Worm (Caenorhabditis elegans) whole organism, L4 larva: Measurements from ENCODE around the gene nasp-1.

Experiments used
- F10B5.3 ChIP-seq: sonication (generic microtip); optimal IDR thresholded peaks from 2 replicates; lab custom pipeline; 2016; ENCODE audit warnings: mild to moderate bottlenecking, missing genetic modification characterization, missing compliant biosample characterization
- F49E8.2 ChIP-seq: sonication (generic microtip); optimal IDR thresholded peaks from 2 replicates; lab custom pipeline; 2016; ENCODE audit warnings: missing compliant biosample characterization, mild to moderate bottlenecking, missing genetic modification characterization, borderline replicate concordance
- T26A8.4 ChIP-seq: fragments of 200-800 bp; sonication (Bioruptor generic); IDR thresholded peaks from 2 replicates; pipeline ENCODE4 v1.3.6; 2022; ENCODE audit warnings: missing genetic modification characterization, missing compliant biosample characterization
- Y105C5A.15 ChIP-seq: fragments of 200-800 bp; sonication (Bioruptor generic); IDR thresholded peaks from 2 replicates; pipeline ENCODE4 v1.3.6; 2022; ENCODE audit warnings: missing genetic modification characterization, missing compliant biosample characterization
- Y5F2A.4 ChIP-seq: fragments of 200-800 bp; sonication (Bioruptor generic); optimal IDR thresholded peaks from 2 replicates; lab custom pipeline; 2018; ENCODE audit warnings: mild to moderate bottlenecking, missing genetic modification characterization, missing compliant biosample characterization
- ZK337.2 ChIP-seq: fragments of 200-800 bp; sonication (Bioruptor generic); IDR thresholded peaks from 2 replicates; pipeline ENCODE4 v1.3.6; 2022; ENCODE audit warnings: missing genetic modification reagents, missing genetic modification characterization, missing compliant biosample characterization
- ZK546.5 ChIP-seq, 2 experiments: sonication (generic microtip); optimal IDR thresholded peaks; 2 replicates each; lab custom pipeline; 2017; ENCODE audit warnings: missing biosample characterization in 2 of 2, missing genetic modification characterization in 2 of 2
- aha-1 ChIP-seq: fragments of 150-350 bp; peaks from one replicate; lab custom pipeline; 2014; ENCODE audit warnings: missing biosample characterization, missing genetic modification characterization
- attf-4 ChIP-seq: sonication (generic microtip); optimal IDR thresholded peaks from 3 replicates; lab custom pipeline; 2017; ENCODE audit warnings: missing biosample characterization, missing genetic modification characterization
- ceh-20 ChIP-seq: fragments of 200-800 bp; sonication (Bioruptor generic); IDR thresholded peaks from 2 replicates; pipeline ENCODE4 v1.3.6; 2022; ENCODE audit warnings: missing genetic modification reagents, missing genetic modification characterization, missing compliant biosample characterization
- ceh-32 ChIP-seq: sonication (generic microtip); optimal IDR thresholded peaks from 2 replicates; lab custom pipeline; 2016; ENCODE audit warnings: mild to moderate bottlenecking, missing genetic modification characterization, missing compliant biosample characterization; ENCODE audit not compliant: poor library complexity
- ceh-44 ChIP-seq: fragments of 200-800 bp; sonication (Bioruptor generic); IDR thresholded peaks from 2 replicates; pipeline ENCODE4 v1.3.6; 2022; ENCODE audit warnings: missing genetic modification reagents, missing genetic modification characterization, missing compliant biosample characterization
- ceh-62 ChIP-seq: sonication (generic microtip); optimal IDR thresholded peaks from 2 replicates; lab custom pipeline; 2017; ENCODE audit warnings: missing biosample characterization, missing genetic modification characterization
- cey-2 ChIP-seq: sonication (generic microtip); optimal IDR thresholded peaks from 3 replicates; lab custom pipeline; 2017; ENCODE audit warnings: missing genetic modification characterization, mild to moderate bottlenecking, missing compliant biosample characterization, antibody characterized with exemption, borderline replicate concordance; ENCODE audit not compliant: insufficient read depth
- ctbp-1 ChIP-seq: fragments of 200-800 bp; sonication (Bioruptor generic); IDR thresholded peaks from 2 replicates; pipeline ENCODE4 v1.3.6; 2022; ENCODE audit warnings: missing genetic modification reagents, missing genetic modification characterization, missing compliant biosample characterization
- daf-12 ChIP-seq: fragments of 150-350 bp; optimal IDR thresholded peaks from 2 replicates; lab custom pipeline; 2014; ENCODE audit warnings: missing biosample characterization, missing genetic modification reagents, missing genetic modification characterization
- daf-16 ChIP-seq, 3 experiments: sonication (generic microtip); optimal IDR thresholded peaks; 2 replicates each; lab custom pipeline; 2016 to 2017; ENCODE audit warnings: missing genetic modification characterization in 3 of 3, missing genetic modification reagents in 3 of 3, mild to moderate bottlenecking in 2 of 3, missing compliant biosample characterization in 2 of 3, missing biosample characterization in 1 of 3, moderate library complexity in 1 of 3
- daf-19 ChIP-seq: fragments of 200-800 bp; sonication (Bioruptor generic); conservative IDR thresholded peaks from 2 replicates; pipeline ENCODE4 v1.3.6; 2022; ENCODE audit warnings: missing genetic modification characterization, missing compliant biosample characterization
- daf-8 ChIP-seq: fragments of 200-800 bp; sonication (Bioruptor generic); IDR thresholded peaks from 2 replicates; pipeline ENCODE4 v1.3.6; 2022; ENCODE audit warnings: missing genetic modification characterization, missing compliant biosample characterization
- dmd-6 ChIP-seq: fragments of 200-800 bp; sonication (Bioruptor generic); IDR thresholded peaks from 2 replicates; pipeline ENCODE4 v1.3.6; 2022; ENCODE audit warnings: missing genetic modification reagents, missing genetic modification characterization, missing compliant biosample characterization
- dpl-1 ChIP-seq: fragments of 150-350 bp; optimal IDR thresholded peaks from 2 replicates; lab custom pipeline; 2014; ENCODE audit warnings: missing biosample characterization, missing genetic modification reagents, missing genetic modification characterization
- egl-43 ChIP-seq: fragments of 200-800 bp; sonication (Bioruptor generic); IDR thresholded peaks from 2 replicates; pipeline ENCODE4 v1.3.6; 2022; ENCODE audit warnings: missing genetic modification reagents, missing genetic modification characterization, missing compliant biosample characterization
- hif-1 ChIP-seq, 2 experiments: sonication (generic microtip); optimal IDR thresholded peaks; 2 replicates each; lab custom pipeline; 2016 to 2017; ENCODE audit warnings: missing compliant biosample characterization in 2 of 2, missing genetic modification characterization in 2 of 2, missing genetic modification reagents in 2 of 2, missing genotype in 2 of 2, mild to moderate bottlenecking in 1 of 2
- hlh-30 ChIP-seq: sonication (generic microtip); optimal IDR thresholded peaks from 2 replicates; lab custom pipeline; 2017; ENCODE audit warnings: antibody characterized with exemption, mild to moderate bottlenecking, missing genetic modification characterization, missing compliant biosample characterization; ENCODE audit not compliant: insufficient read depth
- lim-7 ChIP-seq: fragments of 200-800 bp; sonication (Bioruptor generic); IDR thresholded peaks from 2 replicates; pipeline ENCODE4 v1.3.6; 2022; ENCODE audit warnings: missing genetic modification characterization, missing compliant biosample characterization
- lin-1 ChIP-seq: fragments of 200-800 bp; sonication (Bioruptor generic); IDR thresholded peaks from 2 replicates; pipeline ENCODE4 v1.3.6; 2022; ENCODE audit warnings: missing genetic modification reagents, missing genetic modification characterization, missing compliant biosample characterization
- lin-38 ChIP-seq: fragments of 200-800 bp; sonication (Bioruptor generic); IDR thresholded peaks from 2 replicates; pipeline ENCODE4 v1.3.6; 2022; ENCODE audit warnings: missing genetic modification reagents, missing genetic modification characterization, missing compliant biosample characterization
- lsy-2 ChIP-seq, 2 experiments: fragments of 150-350 bp in 1 of 2; sonication (generic microtip) in 1 of 2; optimal IDR thresholded peaks; 2 replicates each; lab custom pipeline; 2014 to 2017; ENCODE audit warnings: missing biosample characterization in 2 of 2, missing genetic modification characterization in 2 of 2
- madf-5 ChIP-seq, 2 experiments: fragments of 200-800 bp; sonication (Bioruptor generic); IDR thresholded peaks; 2 replicates each; pipeline ENCODE4 v1.3.6; 2022; ENCODE audit warnings: missing compliant biosample characterization in 2 of 2, missing genetic modification characterization in 2 of 2
- mep-1 ChIP-seq: fragments of 150-350 bp; sonication (generic microtip); optimal IDR thresholded peaks from 3 replicates; lab custom pipeline; 2014; ENCODE audit warnings: missing biosample characterization, missing genetic modification characterization
- mes-2 ChIP-seq: sonication (generic microtip); optimal IDR thresholded peaks from 2 replicates; lab custom pipeline; 2016; ENCODE audit warnings: missing genotype, mild to moderate bottlenecking, missing genetic modification characterization, missing compliant biosample characterization; ENCODE audit not compliant: poor library complexity, severe bottlenecking
- mxl-3 ChIP-seq: fragments of 200-800 bp; sonication (Bioruptor generic); optimal IDR thresholded peaks from 2 replicates; lab custom pipeline; 2018; ENCODE audit warnings: mild to moderate bottlenecking, missing genetic modification characterization, missing compliant biosample characterization
- nhr-10 ChIP-seq: fragments of 150-350 bp; optimal IDR thresholded peaks from 2 replicates; lab custom pipeline; 2014; ENCODE audit warnings: missing biosample characterization, missing genetic modification characterization
- nhr-237 ChIP-seq: sonication (generic microtip); optimal IDR thresholded peaks from 2 replicates; lab custom pipeline; 2017; ENCODE audit warnings: missing biosample characterization, missing genetic modification characterization
- nhr-25 ChIP-seq: sonication (generic microtip); optimal IDR thresholded peaks from 2 replicates; lab custom pipeline; 2017; ENCODE audit warnings: missing genetic modification characterization, mild to moderate bottlenecking, missing compliant biosample characterization, antibody characterized with exemption, moderate library complexity, borderline replicate concordance; ENCODE audit not compliant: insufficient read depth
- nhr-28 ChIP-seq: fragments of 150-350 bp; optimal IDR thresholded peaks from 2 replicates; lab custom pipeline; 2014; ENCODE audit warnings: missing biosample characterization, missing genetic modification characterization
- nhr-41 ChIP-seq: fragments of 200-800 bp; sonication (Bioruptor generic); IDR thresholded peaks from 2 replicates; pipeline ENCODE4 v1.3.6; 2022; ENCODE audit warnings: missing genetic modification reagents, missing genetic modification characterization, missing compliant biosample characterization
- nhr-48 ChIP-seq: sonication (generic microtip); optimal IDR thresholded peaks from 2 replicates; lab custom pipeline; 2016; ENCODE audit warnings: mild to moderate bottlenecking, missing genetic modification characterization, missing compliant biosample characterization
- nhr-6 ChIP-seq: fragments of 150-350 bp; optimal IDR thresholded peaks from 2 replicates; lab custom pipeline; 2014; ENCODE audit warnings: missing biosample characterization, missing genetic modification characterization
- pqm-1 ChIP-seq: sonication (generic microtip); optimal IDR thresholded peaks from 2 replicates; lab custom pipeline; 2017; ENCODE audit warnings: missing biosample characterization, missing genetic modification characterization
- saeg-2 ChIP-seq: fragments of 200-800 bp; sonication (Bioruptor generic); IDR thresholded peaks from 2 replicates; pipeline ENCODE4 v1.3.6; 2022; ENCODE audit warnings: missing genetic modification reagents, missing genetic modification characterization, missing compliant biosample characterization
- sdz-12 ChIP-seq: fragments of 200-800 bp; sonication (Bioruptor generic); optimal IDR thresholded peaks from 2 replicates; lab custom pipeline; 2018; ENCODE audit warnings: mild to moderate bottlenecking, missing genetic modification characterization, missing compliant biosample characterization
- set-16 ChIP-seq: fragments of 200-800 bp; sonication (Bioruptor generic); IDR thresholded peaks from 2 replicates; pipeline ENCODE4 v1.3.6; 2022; ENCODE audit warnings: missing genetic modification reagents, missing genetic modification characterization, missing compliant biosample characterization
- snpc-4 ChIP-seq: fragments of 150-350 bp; optimal IDR thresholded peaks from 2 replicates; lab custom pipeline; 2014; ENCODE audit warnings: missing biosample characterization, missing genetic modification characterization
- spr-1 ChIP-seq: sonication (generic microtip); optimal IDR thresholded peaks from 2 replicates; lab custom pipeline; 2016; ENCODE audit warnings: mild to moderate bottlenecking, missing genetic modification characterization, missing compliant biosample characterization
- unc-62 ChIP-seq, 3 experiments: fragments of 150-350 bp in 1 of 3; sonication (generic microtip); optimal IDR thresholded peaks in 2 of 3; peaks in 1 of 3; 1 replicate in 1 of 3; 2 replicates in 2 of 3; lab custom pipeline; 2014 to 2017; ENCODE audit warnings: missing biosample characterization in 3 of 3, missing genetic modification characterization in 3 of 3, missing genetic modification reagents in 3 of 3, missing genotype in 1 of 3
- zfp-2 ChIP-seq: sonication (generic microtip); optimal IDR thresholded peaks from 2 replicates; lab custom pipeline; 2016; ENCODE audit warnings: mild to moderate bottlenecking, missing genetic modification characterization, missing compliant biosample characterization
- zip-2 ChIP-seq: fragments of 150-350 bp; optimal IDR thresholded peaks from 2 replicates; lab custom pipeline; 2014; ENCODE audit warnings: missing biosample characterization, missing genetic modification characterization

Gene nasp-1

DNA sequence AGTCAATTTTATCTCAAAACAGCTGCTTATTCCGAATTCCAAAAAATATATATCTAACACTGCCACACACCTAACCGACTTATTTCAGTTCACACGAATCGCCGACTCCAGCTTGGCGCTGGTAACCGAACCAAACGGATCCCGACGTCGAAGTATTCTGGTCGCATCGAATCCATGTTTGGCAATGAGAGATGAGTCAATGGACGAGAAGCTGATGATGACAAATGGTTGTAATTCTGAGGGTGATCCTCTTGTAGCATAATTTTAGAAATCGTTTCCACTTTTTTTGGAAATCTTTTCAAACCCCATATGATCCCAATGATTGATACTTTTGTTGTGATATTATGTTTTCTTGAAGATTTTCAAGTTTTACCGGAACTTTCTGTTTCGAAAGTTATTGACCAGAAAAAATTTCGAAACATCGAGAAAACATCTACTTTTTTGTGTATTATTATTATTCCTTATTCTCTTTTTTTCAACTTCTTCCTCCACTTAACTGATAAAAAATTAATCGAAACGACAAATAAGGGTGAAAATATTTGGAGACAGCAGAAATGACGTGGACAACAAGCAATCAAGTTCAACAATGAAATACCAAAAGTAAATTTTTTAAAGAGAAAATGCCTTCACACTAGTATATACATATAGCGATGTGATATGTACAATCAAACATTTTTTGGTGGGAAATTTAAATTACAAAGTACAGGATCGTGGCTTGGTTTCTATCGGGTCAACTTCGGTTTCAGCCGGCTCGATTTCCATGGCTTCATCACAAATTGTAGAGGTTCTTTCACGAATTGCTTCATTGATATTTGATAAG, 43.7 kb downstream of the nasp-1 start (continued):
- TF ChIP-seq daf-8 (GFP tag; lab: Robert Waterston, UW), result 0 out of 2 replicates have a peak, but pooled peaks have one; percentile 65
- TF ChIP-seq ceh-44 (GFP tag; lab: Robert Waterston, UW), result no peak
- TF ChIP-seq saeg-2 (GFP tag; lab: Robert Waterston, UW), result peak; percentile 80
- no peak for TF ChIP-seq daf-19 (GFP tag; lab: Robert Waterston, UW)
- TF ChIP-seq zip-2 (tag; lab: Kevin White, UChicago), result peak; percentile 7
- TF ChIP-seq set-16 (GFP tag; lab: Robert Waterston, UW), result no peak
- no peak for TF ChIP-seq snpc-4 (tag; lab: Kevin White, UChicago)
- no peak for TF ChIP-seq dpl-1
- no peak for TF ChIP-seq hlh-30 (tag; lab: Kevin White, UChicago)
- peak in 1 of 2 experiments; percentile 15 for TF ChIP-seq lsy-2 (tag; optimal IDR thresholded peaks at IDR 0.05; lab: Kevin White, UChicago)
- no peak for TF ChIP-seq ceh-32 (tag; lab: Kevin White, UChicago)
- TF ChIP-seq ceh-62, result no peak
- TF ChIP-seq ZK546.5 (tag; optimal IDR thresholded peaks at IDR 0.05; lab: Kevin White, UChicago), result no peak
- peak; percentile 92 for TF ChIP-seq aha-1 (tag; lab: Kevin White, UChicago)
- TF ChIP-seq madf-5 (GFP tag; IDR thresholded peaks at IDR 0.05; lab: Robert Waterston, UW), result no peak
- peak; percentile 73 for TF ChIP-seq nhr-48 (tag; lab: Kevin White, UChicago)
- no peak for TF ChIP-seq spr-1 (tag; lab: Kevin White, UChicago)
- no peak for TF ChIP-seq nhr-6 (tag; lab: Kevin White, UChicago)
- TF ChIP-seq nhr-41, result peak; percentile 57
- TF ChIP-seq mep-1 (tag; lab: Kevin White, UChicago), result peak; percentile 79
- 0 out of 2 replicates have a peak, but pooled peaks have one; percentile 10 for TF ChIP-seq ctbp-1 (GFP tag; lab: Robert Waterston, UW)
- TF ChIP-seq lim-7 (GFP tag; lab: Robert Waterston, UW), result no peak
- no peak for TF ChIP-seq F49E8.2
- peak in 1 of 2 experiments; percentile 76 for TF ChIP-seq daf-16 (GFP tag; optimal IDR thresholded peaks at IDR 0.05; lab: Kevin White, UChicago)
- peak; percentile 63 for TF ChIP-seq daf-16 (tag; optimal IDR thresholded peaks at IDR 0.05; lab: Kevin White, UChicago)
- TF ChIP-seq lin-1 (GFP tag; lab: Robert Waterston, UW), result no peak
- peak; percentile 73 for TF ChIP-seq lin-38 (GFP tag; lab: Robert Waterston, UW)
- TF ChIP-seq ceh-20 (GFP tag; lab: Robert Waterston, UW), result no peak
- TF ChIP-seq Y105C5A.15 (GFP tag; lab: Robert Waterston, UW), result peak; percentile 73; the same call in 1 of the 2 replicates
- no peak for TF ChIP-seq attf-4
- no peak for TF ChIP-seq pqm-1 (tag; lab: Kevin White, UChicago)
- no peak for TF ChIP-seq nhr-28 (tag; lab: Kevin White, UChicago)
- TF ChIP-seq dmd-6 (GFP tag; lab: Robert Waterston, UW), result peak; percentile 42
- TF ChIP-seq sdz-12 (GFP tag; lab: Kevin White, UChicago), result no peak
- no peak for TF ChIP-seq nhr-237 (tag; lab: Kevin White, UChicago)
- peak; percentile 91 for TF ChIP-seq T26A8.4 (GFP tag; lab: Robert Waterston, UW)
- no peak for TF ChIP-seq ZK337.2 (GFP tag; lab: Robert Waterston, UW)
- peak; percentile 71 for TF ChIP-seq nhr-10 (tag; lab: Kevin White, UChicago)
- no peak for TF ChIP-seq mxl-3 (GFP tag; lab: Kevin White, UChicago)
- peak; percentile 24 to 87 for TF ChIP-seq unc-62 (GFP tag; optimal IDR thresholded peaks at IDR 0.05 in 1 of 2; lab: Kevin White, UChicago)
- no peak for TF ChIP-seq unc-62 (tag; optimal IDR thresholded peaks at IDR 0.05; lab: Kevin White, UChicago)
- TF ChIP-seq mes-2 (tag; lab: Kevin White, UChicago), result peak; percentile 34
- TF ChIP-seq Y5F2A.4 (GFP tag; lab: Kevin White, UChicago), result no peak
- no peak for TF ChIP-seq hif-1 (tag; optimal IDR thresholded peaks at IDR 0.05; lab: Kevin White, UChicago)
- no peak for TF ChIP-seq F10B5.3
- TF ChIP-seq zfp-2 (tag; lab: Kevin White, UChicago), result no peak
- TF ChIP-seq daf-12 (tag; lab: Kevin White, UChicago), result no peak
- no peak for TF ChIP-seq cey-2 (tag; lab: Kevin White, UChicago)
- TF ChIP-seq nhr-25 (tag; lab: Kevin White, UChicago), result no peak
- TF ChIP-seq egl-43 (GFP tag; lab: Robert Waterston, UW), result peak; percentile 75
